Fruit fly (Drosophila melanogaster) whole organism, prepupa: ENCODE measurements around the gene CG6225.

Experiments
- Blimp-1 ChIP-seq: fragments of 200-800 bp; sonication (Bioruptor generic); optimal IDR thresholded peaks from 3 replicates; lab custom pipeline; 2017; ENCODE audit warnings: missing biosample characterization, missing genetic modification characterization, mild to moderate bottlenecking, moderate library complexity, missing genetic modification reagents
- CG6163 ChIP-seq: fragments of 200-800 bp; sonication (Bioruptor generic); IDR thresholded peaks from 3 replicates; pipeline ENCODE4 v1.3.6; 2022; ENCODE audit warnings: missing biosample characterization, missing genetic modification characterization
- Eip78C ChIP-seq: fragments of 200-800 bp; sonication (Bioruptor generic); peaks from one replicate; lab custom pipeline; 2016; ENCODE audit warnings: missing biosample characterization, missing genetic modification characterization
- esn ChIP-seq: fragments of 200-800 bp; sonication (Bioruptor generic); optimal IDR thresholded peaks from 2 replicates; lab custom pipeline; 2016; ENCODE audit warnings: missing biosample characterization, mild to moderate bottlenecking, missing genetic modification characterization, moderate library complexity
- net ChIP-seq: fragments of 200-800 bp; sonication (Bioruptor generic); optimal IDR thresholded peaks from 3 replicates; lab custom pipeline; 2016; ENCODE audit warnings: missing biosample characterization, missing genetic modification characterization
- spab ChIP-seq: fragments of 200-800 bp; sonication (Bioruptor generic); optimal IDR thresholded peaks from 2 replicates; lab custom pipeline; 2017; ENCODE audit warnings: missing biosample characterization, mild to moderate bottlenecking, missing genetic modification characterization, missing genetic modification reagents

DNA sequence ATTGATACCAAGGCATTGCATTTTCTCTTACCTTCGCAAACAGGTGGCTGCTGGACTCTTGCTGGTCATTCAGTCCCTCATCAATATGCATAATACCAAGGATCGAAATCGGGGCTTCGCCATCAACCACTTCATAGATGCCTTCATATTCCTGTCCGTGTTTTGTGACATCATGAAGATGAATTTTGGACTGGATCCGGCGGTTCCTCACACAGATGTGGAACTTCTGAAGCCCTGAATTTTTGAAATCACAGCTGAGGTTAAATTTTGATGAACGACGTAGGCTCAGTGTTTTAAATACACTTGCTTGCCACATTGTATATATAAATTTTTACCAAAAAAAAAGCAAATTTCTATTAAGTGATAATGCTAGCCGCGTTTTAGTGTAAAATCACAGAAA is 42.6 kb downstream of the CG6225 start, which contains the start of gene Past1:
- TF ChIP-seq Blimp-1 (GFP tag; lab: Kevin White, UChicago): no peak
- TF ChIP-seq CG6163: no peak
- no peak for TF ChIP-seq esn (GFP tag; lab: Kevin White, UChicago)
- TF ChIP-seq spab (GFP tag; lab: Kevin White, UChicago): no peak
- no peak for TF ChIP-seq net (GFP tag; lab: Kevin White, UChicago)
- no peak for TF ChIP-seq Eip78C (GFP tag; lab: Kevin White, UChicago)
